Worm (Caenorhabditis elegans) whole organism, L1 larva: ENCODE results near the gene ttbk-6.

Experiments
- Y116A8C.19 ChIP-seq: sonication (generic microtip); optimal IDR thresholded peaks from 2 replicates; lab custom pipeline; 2016; ENCODE audit warnings: missing compliant biosample characterization, missing genetic modification characterization, borderline replicate concordance
- ama-1 ChIP-seq: fragments of 150-350 bp; optimal IDR thresholded peaks from 2 replicates; lab custom pipeline; 2014
- ceh-82 ChIP-seq, 3 experiments: fragments of 150-350 bp in 1 of 3; sonication (generic microtip) in 2 of 3; optimal IDR thresholded peaks; 2 replicates each; lab custom pipeline; 2014 to 2017; ENCODE audit warnings: missing biosample characterization in 3 of 3, missing genetic modification characterization in 3 of 3
- fkh-10 ChIP-seq: sonication (generic microtip); optimal IDR thresholded peaks from 2 replicates; lab custom pipeline; 2017; ENCODE audit warnings: missing biosample characterization, missing genetic modification reagents, missing genetic modification characterization
- nhr-11 ChIP-seq: fragments of 150-350 bp; optimal IDR thresholded peaks from 2 replicates; lab custom pipeline; 2014; ENCODE audit warnings: missing biosample characterization, missing genetic modification characterization
- nhr-77 ChIP-seq: fragments of 150-350 bp; optimal IDR thresholded peaks from 2 replicates; lab custom pipeline; 2014; ENCODE audit warnings: missing biosample characterization, missing genetic modification characterization
- xbp-1 ChIP-seq: sonication (generic microtip); optimal IDR thresholded peaks from 2 replicates; lab custom pipeline; 2016; ENCODE audit warnings: missing genetic modification characterization, missing compliant biosample characterization

DNA sequence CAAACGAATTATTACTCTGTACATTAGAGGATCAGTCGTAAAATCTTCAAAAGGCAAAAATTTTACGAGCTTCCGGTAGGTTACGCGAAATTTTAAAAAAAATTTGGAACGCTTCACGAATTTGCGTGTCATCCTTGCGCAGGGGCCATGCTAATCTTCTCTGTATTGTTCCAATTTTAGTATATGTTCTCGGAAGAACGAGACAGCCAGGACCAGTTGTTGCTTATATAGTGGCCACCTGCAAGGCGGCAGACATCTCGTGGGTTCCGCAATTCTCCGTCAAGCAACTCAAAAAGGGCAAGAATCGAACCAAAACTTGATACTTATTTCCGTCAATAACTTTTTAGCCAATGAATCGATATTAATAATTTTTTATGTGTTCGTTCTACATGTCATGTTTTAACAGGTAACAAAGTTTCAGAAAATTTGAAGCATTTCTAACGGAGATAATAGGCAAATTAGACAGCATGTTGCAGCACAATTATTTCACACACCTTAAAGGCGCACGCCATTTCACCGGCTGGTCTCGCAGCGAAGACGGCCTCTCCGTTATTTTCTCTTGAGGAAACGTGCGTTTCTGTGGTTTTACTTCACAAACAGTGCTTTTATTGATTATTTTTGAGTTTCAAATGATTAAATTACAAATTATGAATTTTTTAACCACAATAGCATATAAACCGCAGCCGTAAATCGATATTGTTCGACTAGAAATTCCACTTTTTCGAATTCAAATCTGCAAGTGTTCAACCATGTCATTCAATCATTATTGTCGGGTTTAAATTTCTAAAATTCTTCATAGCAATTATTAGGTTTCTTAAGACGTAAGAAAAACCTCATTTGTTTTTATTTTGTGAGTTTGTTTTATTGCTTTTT, 6.4 kb downstream of the ttbk-6 start:
- TF ChIP-seq Y116A8C.19 (tag; lab: Kevin White, UChicago), result no peak
- peak; percentile 58 for TF ChIP-seq fkh-10
- TF ChIP-seq xbp-1, result peak; percentile 87
- peak; percentile 53 for TF ChIP-seq nhr-77 (tag; lab: Kevin White, UChicago)
- TF ChIP-seq nhr-11 (tag; lab: Kevin White, UChicago), result no peak
- peak; percentile 77 for TF ChIP-seq ama-1 (lab: Kevin White, UChicago)
- peak; percentile 3 to 90 (median 89) for TF ChIP-seq ceh-82 (tag; optimal IDR thresholded peaks at IDR 0.05; lab: Kevin White, UChicago)
